Fruit fly (Drosophila melanogaster) whole organism, adult: ENCODE data around the gene sina.

ENCODE experiments used
- CG14711 ChIP-seq: fragments of 200-800 bp; sonication (Bioruptor generic); optimal IDR thresholded peaks from 2 replicates; lab custom pipeline; 2018; ENCODE audit warnings: missing biosample characterization, mild to moderate bottlenecking, missing genetic modification characterization, moderate library complexity
- CG33017 ChIP-seq: fragments of 200-800 bp; sonication (Bioruptor generic); optimal IDR thresholded peaks from 2 replicates; lab custom pipeline; 2018; ENCODE audit warnings: missing biosample characterization, mild to moderate bottlenecking, missing genetic modification characterization, moderate library complexity
- Clk ChIP-seq: fragments of 200-800 bp; sonication (Bioruptor generic); optimal IDR thresholded peaks from 2 replicates; lab custom pipeline; 2017; ENCODE audit warnings: missing biosample characterization, missing genetic modification characterization
- Crg-1 ChIP-seq: fragments of 200-800 bp; sonication (Bioruptor generic); optimal IDR thresholded peaks from 2 replicates; lab custom pipeline; 2016; ENCODE audit warnings: missing biosample characterization, missing genetic modification characterization
- Hr96 ChIP-seq: fragments of 200-800 bp; sonication (Bioruptor generic); optimal IDR thresholded peaks from 2 replicates; lab custom pipeline; 2016; ENCODE audit warnings: missing biosample characterization, missing genetic modification characterization
- Mnt ChIP-seq: fragments of 200-800 bp; sonication (Bioruptor generic); optimal IDR thresholded peaks from 2 replicates; lab custom pipeline; 2016; ENCODE audit warnings: missing biosample characterization, mild to moderate bottlenecking, missing genetic modification characterization
- bab1 ChIP-seq: fragments of 200-800 bp; sonication (Bioruptor generic); optimal IDR thresholded peaks from 3 replicates; lab custom pipeline; 2019; ENCODE audit warnings: missing biosample characterization, mild to moderate bottlenecking, missing genetic modification characterization, moderate library complexity
- cnc ChIP-seq, 2 experiments: fragments of >200 bp; optimal IDR thresholded peaks; 2 replicates each; lab custom pipeline; 2017
- kay ChIP-seq: fragments of 200-800 bp; sonication (Bioruptor generic); peaks from one replicate; lab custom pipeline; 2016; ENCODE audit warnings: missing biosample characterization, missing genetic modification characterization, borderline replicate concordance
- ovo ChIP-seq: fragments of 200-800 bp; sonication (Bioruptor generic); optimal IDR thresholded peaks from 2 replicates; lab custom pipeline; 2016; ENCODE audit warnings: missing biosample characterization, missing genetic modification characterization
- tj ChIP-seq: fragments of 200-800 bp; sonication (Bioruptor generic); optimal IDR thresholded peaks from 3 replicates; lab custom pipeline; 2017; ENCODE audit warnings: missing biosample characterization, mild to moderate bottlenecking, missing genetic modification characterization, moderate library complexity

dm6 chr3L:16805806-16806719, 47.5 kb upstream of the sina start:
- peak; percentile 18 for TF ChIP-seq CG14711
- peak; percentile 46 for TF ChIP-seq kay (GFP tag; lab: Kevin White, UChicago)
- no peak for TF ChIP-seq bab1 (GFP tag; lab: Kevin White, UChicago)
- TF ChIP-seq cnc (optimal IDR thresholded peaks at IDR 0.05; lab: Kevin White, UChicago) = no peak
- TF ChIP-seq Clk (GFP tag; lab: Kevin White, UChicago) = no peak
- no peak for TF ChIP-seq tj (GFP tag; lab: Kevin White, UChicago)
- no peak for TF ChIP-seq Mnt (GFP tag; lab: Kevin White, UChicago)
- no peak for TF ChIP-seq Crg-1 (GFP tag; lab: Kevin White, UChicago)
- TF ChIP-seq ovo (GFP tag; lab: Kevin White, UChicago) = no peak
- peak; percentile 46 for TF ChIP-seq Hr96 (GFP tag; lab: Kevin White, UChicago)
- peak; percentile 69 for TF ChIP-seq CG33017 (tag; lab: Kevin White, UChicago)
